Fruit fly (Drosophila melanogaster): ENCODE measurements around the gene CG9132.

- TF ChIP-seq Hr78 (GFP tag; optimal IDR thresholded peaks at IDR 0.05) (no peak), psq (GFP tag; optimal IDR thresholded peaks at IDR 0.05) (no peak), CrebA (GFP tag; optimal IDR thresholded peaks at IDR 0.05; ENCODE audit: borderline replicate concordance) (no peak), brk (GFP tag; optimal IDR thresholded peaks at IDR 0.05) (no peak)
Observed at dm6 chrX:16778138-16778672, 22.3 kb downstream of the CG9132 start.
